Worm (Caenorhabditis elegans): ENCODE measurements around the gene mtq-2.

DNA sequence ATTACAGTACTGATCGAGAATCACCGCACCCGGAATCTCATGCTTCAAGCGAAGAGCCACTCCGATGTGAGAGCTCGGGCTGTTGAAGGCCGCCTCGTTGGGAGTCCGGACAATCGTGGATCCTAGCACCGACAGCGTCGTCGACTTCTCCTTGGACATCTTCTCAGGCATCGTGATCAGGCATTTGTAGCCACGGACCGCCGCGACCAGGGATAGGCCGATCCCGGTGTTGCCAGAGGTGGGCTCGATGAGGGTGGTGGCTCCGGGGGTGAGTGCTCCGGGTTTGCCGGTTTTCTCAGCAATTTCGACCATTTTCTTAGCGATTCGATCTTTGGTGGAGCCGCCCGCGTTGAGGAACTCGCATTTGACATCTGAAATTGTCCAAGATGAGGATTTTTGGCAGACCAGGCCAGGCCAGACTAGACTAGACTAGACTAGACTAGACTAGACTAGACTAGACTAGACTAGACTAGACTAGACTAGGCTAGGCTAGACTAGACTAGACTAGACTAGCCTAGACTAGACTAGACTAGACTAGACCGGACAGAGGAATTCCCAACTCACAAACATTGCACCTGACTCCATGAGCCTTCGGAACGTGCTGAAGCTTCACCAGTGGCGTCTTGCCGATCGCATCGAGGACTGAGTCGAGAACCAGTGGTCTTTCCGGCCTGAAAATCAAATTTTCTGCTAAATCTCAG is 32.1 kb upstream of the mtq-2 start:
- TF ChIP-seq ceh-82 (tag; optimal IDR thresholded peaks at IDR 0.05) (no peak), hlh-30 (tag; optimal IDR thresholded peaks at IDR 0.05; ENCODE audit: insufficient read depth) (no peak), aha-1 (tag) (no peak), F49E8.2 (tag; optimal IDR thresholded peaks at IDR 0.05; ENCODE audit: borderline replicate concordance) (no peak), nhr-77 (tag; optimal IDR thresholded peaks at IDR 0.05) (no peak), ZK546.5 (tag; optimal IDR thresholded peaks at IDR 0.05) (no peak), zag-1 (tag; optimal IDR thresholded peaks at IDR 0.05) (no peak), lin-39 (tag; optimal IDR thresholded peaks at IDR 0.05) (no peak), aly-2 (tag; optimal IDR thresholded peaks at IDR 0.05) (no peak), ceh-28 (tag; optimal IDR thresholded peaks at IDR 0.05) (no peak), pqm-1 (tag; optimal IDR thresholded peaks at IDR 0.05) (no peak), skn-1 (tag; optimal IDR thresholded peaks at IDR 0.05) (no peak)
